Fruit fly (Drosophila melanogaster): ENCODE data around the gene CG43347.
A peak's percentile ranks its signal among the peaks of the same experiment; 100 is the strongest.

Gene CG43347

dm6 chrX:10584461-10584860 lies 35.5 kb downstream of the CG43347 start (continued):
- TF ChIP-seq pdm3 (GFP tag; optimal IDR thresholded peaks at IDR 0.05) (peak; percentile 96), svp (GFP tag) (peak; percentile 99), CG6854 (GFP tag; optimal IDR thresholded peaks at IDR 0.05) (peak; percentile 75), Ets96B (tag; optimal IDR thresholded peaks at IDR 0.05) (peak; percentile 93), CG15336 (GFP tag; IDR thresholded peaks at IDR 0.05) (peak; percentile 55), CG6163 (GFP tag; IDR thresholded peaks at IDR 0.05) (peak; percentile 95), CG1621 (tag; optimal IDR thresholded peaks at IDR 0.05) (peak; percentile 92), ss (GFP tag; optimal IDR thresholded peaks at IDR 0.05) (peak; percentile 88 to 94), Lpt (GFP tag; optimal IDR thresholded peaks at IDR 0.05) (peak; percentile 70), Hr38 (GFP tag; optimal IDR thresholded peaks at IDR 0.05) (no peak), CG8632 (GFP tag; optimal IDR thresholded peaks at IDR 0.05) (peak; percentile 91), Sox15 (GFP tag; optimal IDR thresholded peaks at IDR 0.05) (peak; percentile 92), Eip75B (GFP tag; optimal IDR thresholded peaks at IDR 0.05) (peak; percentile 97)

- TF ChIP-seq fd59A (GFP tag; optimal IDR thresholded peaks at IDR 0.05) (no peak), Hr39 (GFP tag; optimal IDR thresholded peaks at IDR 0.05) (no peak), ss (GFP tag; optimal IDR thresholded peaks at IDR 0.05) (peak in 1 of 2 experiments; percentile 26), CG6163 (GFP tag; IDR thresholded peaks at IDR 0.05) (0 out of 3 replicates have a peak, but pooled peaks have one; percentile 35), topi (GFP tag; optimal IDR thresholded peaks at IDR 0.05) (no peak), CG1621 (tag; optimal IDR thresholded peaks at IDR 0.05) (no peak), CG6808 (GFP tag; optimal IDR thresholded peaks at IDR 0.05) (no peak), CG10669 (GFP tag; optimal IDR thresholded peaks at IDR 0.05) (no peak), Lpt (GFP tag; optimal IDR thresholded peaks at IDR 0.05) (no peak), CG4318 (GFP tag; optimal IDR thresholded peaks at IDR 0.05) (no peak), Sox14 (GFP tag; optimal IDR thresholded peaks at IDR 0.05) (no peak), CG16779 (tag; optimal IDR thresholded peaks at IDR 0.05) (no peak), CG6854 (GFP tag; optimal IDR thresholded peaks at IDR 0.05) (no peak), Sox102F (GFP tag; optimal IDR thresholded peaks at IDR 0.05) (no peak), fd85E (GFP tag; optimal IDR thresholded peaks at IDR 0.05) (no peak), fkh (GFP tag; optimal IDR thresholded peaks at IDR 0.05) (peak; percentile 85), Eip75B (GFP tag; optimal IDR thresholded peaks at IDR 0.05) (no peak), CG11902 (GFP tag; optimal IDR thresholded peaks at IDR 0.05) (no peak), Eip78C (GFP tag) (peak; percentile 43), esn (GFP tag; optimal IDR thresholded peaks at IDR 0.05) (no peak), CG10631 (GFP tag; optimal IDR thresholded peaks at IDR 0.05) (no peak), CG11294 (GFP tag; IDR thresholded peaks at IDR 0.05) (no peak), CG8319 (GFP tag; optimal IDR thresholded peaks at IDR 0.05) (no peak), acj6 (GFP tag; optimal IDR thresholded peaks at IDR 0.05) (no peak)
Measured at dm6 chrX:10582064-10582463, 37.9 kb downstream of the CG43347 start.

dm6 chrX:10581476-10581875 lies 38.5 kb downstream of the CG43347 start:
- TF ChIP-seq CG31627 (GFP tag; optimal IDR thresholded peaks at IDR 0.05) (peak; percentile 17), Smox (GFP tag; optimal IDR thresholded peaks at IDR 0.05) (peak; percentile 32), CG10631 (GFP tag; optimal IDR thresholded peaks at IDR 0.05) (peak; percentile 56), CG3032 (tag; optimal IDR thresholded peaks at IDR 0.05) (peak; percentile 50), spab (GFP tag; optimal IDR thresholded peaks at IDR 0.05) (peak; percentile 54), CG3919 (GFP tag; optimal IDR thresholded peaks at IDR 0.05) (peak; percentile 45), Eip93F (GFP tag; optimal IDR thresholded peaks at IDR 0.05) (no peak), svp (GFP tag) (peak; percentile 56), dac (GFP tag; optimal IDR thresholded peaks at IDR 0.05) (no peak), CG6792 (GFP tag; optimal IDR thresholded peaks at IDR 0.05) (peak; percentile 28), CG11902 (GFP tag; optimal IDR thresholded peaks at IDR 0.05) (no peak), ss (GFP tag; optimal IDR thresholded peaks at IDR 0.05) (peak; percentile 47 to 74), CG6276 (GFP tag; optimal IDR thresholded peaks at IDR 0.05) (peak; percentile 14), salr (GFP tag; optimal IDR thresholded peaks at IDR 0.05) (peak in 1 of 2 experiments; percentile 54), Sox102F (GFP tag; optimal IDR thresholded peaks at IDR 0.05) (peak; percentile 16), Blimp-1 (GFP tag; optimal IDR thresholded peaks at IDR 0.05) (no peak), OdsH (GFP tag; optimal IDR thresholded peaks at IDR 0.05) (peak; percentile 33), pdm3 (GFP tag; optimal IDR thresholded peaks at IDR 0.05) (peak; percentile 67), CG8119 (GFP tag; IDR thresholded peaks at IDR 0.05) (0 out of 3 replicates have a peak, but pooled peaks have one; percentile 43), fd85E (GFP tag; optimal IDR thresholded peaks at IDR 0.05) (no peak), cyc (GFP tag; optimal IDR thresholded peaks at IDR 0.05) (peak; percentile 35), Hr4 (GFP tag; optimal IDR thresholded peaks at IDR 0.05) (peak; percentile 46), CG10669 (GFP tag; optimal IDR thresholded peaks at IDR 0.05) (peak; percentile 61), CG9139 (GFP tag; optimal IDR thresholded peaks at IDR 0.05) (no peak), Eip75B (GFP tag; optimal IDR thresholded peaks at IDR 0.05) (peak; percentile 58), Sox15 (GFP tag; optimal IDR thresholded peaks at IDR 0.05) (peak; percentile 29), CG16779 (tag; optimal IDR thresholded peaks at IDR 0.05) (peak; percentile 5), CG6163 (GFP tag; IDR thresholded peaks at IDR 0.05) (peak; percentile 62)

All from whole organism, prepupa.